Worm (Caenorhabditis elegans): ENCODE results near the gene ZK757.2.

ZK757.2 gene

ce11 chrIII:9885609-9886008 lies 6.9 kb upstream of the ZK757.2 start:
- TF ChIP-seq klf-2 (GFP tag; conservative IDR thresholded peaks at IDR 0.05) (no peak), med-1 (GFP tag; optimal IDR thresholded peaks at IDR 0.05; ENCODE audit: insufficient read depth) (no peak), ref-1 (GFP tag; conservative IDR thresholded peaks at IDR 0.05) (no peak), ztf-23 (GFP tag; IDR thresholded peaks at IDR 0.05) (no peak), cog-1 (tag; optimal IDR thresholded peaks at IDR 0.05) (no peak), flt-1 (GFP tag; IDR thresholded peaks at IDR 0.05) (no peak), tab-1 (GFP tag; IDR thresholded peaks at IDR 0.05) (no peak), T22C8.4 (GFP tag; IDR thresholded peaks at IDR 0.05) (no peak), ztf-29 (GFP tag; IDR thresholded peaks at IDR 0.05) (no peak)

DNA sequence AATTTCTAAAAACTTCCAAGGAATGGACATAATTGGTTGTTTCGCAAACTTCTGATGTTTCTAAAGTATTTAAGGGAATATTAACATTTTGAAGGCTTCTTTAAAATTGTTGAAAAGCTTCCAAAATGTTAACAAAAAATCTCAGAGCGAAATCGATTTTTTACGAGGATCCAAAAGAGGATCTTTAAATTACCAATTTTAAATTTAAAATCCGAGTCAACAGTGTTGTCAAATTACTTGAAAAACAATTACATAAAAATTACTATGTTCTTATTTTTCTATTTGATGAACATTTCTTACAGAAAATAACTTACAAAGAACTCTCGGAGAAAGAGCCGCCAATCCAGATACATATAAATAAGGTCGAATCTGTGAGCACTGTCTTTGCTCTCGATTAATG lies 1.8 kb downstream of the ZK757.2 start, which contains the start of gene ZK757.10:
Gene ZK757.10 (plus strand): TSS at position 301 of the 400 bp plus-strand sequence.
- TF ChIP-seq ztf-23 (GFP tag; IDR thresholded peaks at IDR 0.05) (no peak), klf-2 (GFP tag; conservative IDR thresholded peaks at IDR 0.05) (no peak), med-1 (GFP tag; optimal IDR thresholded peaks at IDR 0.05; ENCODE audit: insufficient read depth) (no peak), cog-1 (tag; optimal IDR thresholded peaks at IDR 0.05) (no peak), ref-1 (GFP tag; conservative IDR thresholded peaks at IDR 0.05) (no peak), ztf-29 (GFP tag; IDR thresholded peaks at IDR 0.05) (no peak), flt-1 (GFP tag; IDR thresholded peaks at IDR 0.05) (no peak), T22C8.4 (GFP tag; IDR thresholded peaks at IDR 0.05) (no peak), tab-1 (GFP tag; IDR thresholded peaks at IDR 0.05) (no peak)

DNA sequence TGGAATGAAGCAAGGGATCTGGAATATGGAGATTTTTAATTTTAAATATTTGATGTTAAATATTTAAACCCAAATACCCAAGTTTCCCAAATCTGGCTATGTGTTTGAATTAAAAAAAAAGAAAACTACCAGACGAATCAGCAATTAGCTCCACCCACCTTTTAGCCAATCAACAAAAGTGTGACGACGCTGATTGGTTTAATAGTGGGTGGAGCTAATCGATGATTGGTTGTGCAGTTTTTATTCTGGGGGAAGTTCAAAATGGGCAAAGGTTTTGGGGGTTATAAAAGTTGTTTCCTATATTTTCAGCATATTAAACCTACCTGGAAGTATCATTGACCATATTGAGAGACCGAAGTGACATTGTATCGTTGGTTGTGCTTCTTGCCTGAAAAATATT lies 4.2 kb downstream of the ZK757.2 start:
- TF ChIP-seq ztf-29 (GFP tag; IDR thresholded peaks at IDR 0.05): no peak
- TF ChIP-seq tab-1 (GFP tag; IDR thresholded peaks at IDR 0.05): no peak
- TF ChIP-seq cog-1 (tag; optimal IDR thresholded peaks at IDR 0.05): no peak
- TF ChIP-seq med-1 (GFP tag; optimal IDR thresholded peaks at IDR 0.05; ENCODE audit: insufficient read depth): no peak
- TF ChIP-seq flt-1 (GFP tag; IDR thresholded peaks at IDR 0.05): no peak
- TF ChIP-seq ref-1 (GFP tag; conservative IDR thresholded peaks at IDR 0.05): no peak
- TF ChIP-seq T22C8.4 (GFP tag; IDR thresholded peaks at IDR 0.05): no peak
- TF ChIP-seq klf-2 (GFP tag; conservative IDR thresholded peaks at IDR 0.05): no peak
- no peak for TF ChIP-seq ztf-23 (GFP tag; IDR thresholded peaks at IDR 0.05)

- no peak for TF ChIP-seq klf-2 (GFP tag; conservative IDR thresholded peaks at IDR 0.05)
- TF ChIP-seq flt-1 (GFP tag; IDR thresholded peaks at IDR 0.05): no peak
- TF ChIP-seq ztf-29 (GFP tag; IDR thresholded peaks at IDR 0.05): no peak
These were observed 7.7 kb downstream of the ZK757.2 start, which contains the start of gene ZK757.1 for ce11 chrIII:9871032-9871431. Gene ZK757.1, minus strand, starts transcription at chrIII:9871132.

DNA sequence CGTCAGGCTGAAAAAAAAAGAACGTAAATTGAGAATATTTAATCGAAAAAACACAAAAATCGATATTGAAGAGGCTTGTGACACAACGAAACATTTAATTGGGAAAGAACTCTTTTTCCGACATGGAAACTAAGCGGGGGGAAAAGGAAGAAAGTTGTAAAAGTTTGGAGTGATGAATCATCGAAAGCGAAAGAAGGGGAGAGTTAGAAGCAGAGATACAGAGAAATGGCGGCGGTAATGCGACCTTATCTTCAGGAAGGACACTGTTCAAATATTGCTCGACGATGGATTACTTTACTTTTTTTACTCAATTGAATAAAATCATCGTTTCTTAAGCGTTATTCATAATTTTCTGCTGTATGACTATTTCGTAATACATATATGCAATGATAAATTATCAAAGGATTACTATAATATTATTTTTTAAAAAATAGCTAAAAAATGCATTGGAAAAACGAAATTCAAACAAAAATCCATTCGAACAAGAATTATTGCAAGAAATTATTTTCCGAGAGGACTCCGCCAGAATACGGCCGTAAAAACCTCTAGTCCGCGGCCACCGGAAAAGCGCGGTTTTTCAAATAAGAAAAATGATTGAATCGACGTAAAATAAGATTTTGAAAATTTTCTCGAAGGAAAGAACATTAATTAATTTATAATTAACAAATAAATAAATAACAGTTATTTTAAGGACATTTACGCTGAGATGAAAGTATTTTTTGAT lies 10.8 kb downstream of the ZK757.2 start, which contains the start of gene dhhc-4:
Gene dhhc-4 (minus strand): TSS at position 13 of the 724 bp plus-strand sequence.
- TF ChIP-seq ztf-29 (GFP tag; IDR thresholded peaks at IDR 0.05) (no peak), cog-1 (tag; optimal IDR thresholded peaks at IDR 0.05) (no peak), ref-1 (GFP tag; conservative IDR thresholded peaks at IDR 0.05) (no peak), ztf-23 (GFP tag; IDR thresholded peaks at IDR 0.05) (peak; percentile 77), tab-1 (GFP tag; IDR thresholded peaks at IDR 0.05) (no peak), T22C8.4 (GFP tag; IDR thresholded peaks at IDR 0.05) (peak; percentile 34; the same call in 1 of the 2 replicates), klf-2 (GFP tag; conservative IDR thresholded peaks at IDR 0.05) (0 out of 2 replicates have a peak, but pooled peaks have one; percentile 40), flt-1 (GFP tag; IDR thresholded peaks at IDR 0.05) (peak; percentile 79)

ce11 chrIII:9867352-9867751 lies 11.4 kb downstream of the ZK757.2 start:
- TF ChIP-seq tab-1 (GFP tag; IDR thresholded peaks at IDR 0.05) (no peak), ztf-29 (GFP tag; IDR thresholded peaks at IDR 0.05) (no peak), klf-2 (GFP tag; conservative IDR thresholded peaks at IDR 0.05) (no peak), med-1 (GFP tag; optimal IDR thresholded peaks at IDR 0.05; ENCODE audit: insufficient read depth) (no peak), flt-1 (GFP tag; IDR thresholded peaks at IDR 0.05) (no peak), ztf-23 (GFP tag; IDR thresholded peaks at IDR 0.05) (no peak), cog-1 (tag; optimal IDR thresholded peaks at IDR 0.05) (no peak), T22C8.4 (GFP tag; IDR thresholded peaks at IDR 0.05) (no peak), ref-1 (GFP tag; conservative IDR thresholded peaks at IDR 0.05) (no peak)

ce11 chrIII:9862469-9862868 lies 16.3 kb downstream of the ZK757.2 start:
- TF ChIP-seq T22C8.4 (GFP tag; IDR thresholded peaks at IDR 0.05) (no peak), flt-1 (GFP tag; IDR thresholded peaks at IDR 0.05) (no peak), klf-2 (GFP tag; conservative IDR thresholded peaks at IDR 0.05) (no peak), med-1 (GFP tag; optimal IDR thresholded peaks at IDR 0.05; ENCODE audit: insufficient read depth) (no peak), ztf-29 (GFP tag; IDR thresholded peaks at IDR 0.05) (no peak), ref-1 (GFP tag; conservative IDR thresholded peaks at IDR 0.05) (no peak), cog-1 (tag; optimal IDR thresholded peaks at IDR 0.05) (no peak)

- peak; percentile 93 for TF ChIP-seq ztf-29 (GFP tag; IDR thresholded peaks at IDR 0.05)
- peak; percentile 90 for TF ChIP-seq T22C8.4 (GFP tag; IDR thresholded peaks at IDR 0.05)
- TF ChIP-seq tab-1 (GFP tag; IDR thresholded peaks at IDR 0.05): peak; percentile 96
- TF ChIP-seq klf-2 (GFP tag; conservative IDR thresholded peaks at IDR 0.05): peak; percentile 91
- peak; percentile 94 for TF ChIP-seq ztf-23 (GFP tag; IDR thresholded peaks at IDR 0.05)
- TF ChIP-seq cog-1 (tag; optimal IDR thresholded peaks at IDR 0.05): peak; percentile 64
- TF ChIP-seq ref-1 (GFP tag; conservative IDR thresholded peaks at IDR 0.05): peak; percentile 88
- peak; percentile 95 for TF ChIP-seq flt-1 (GFP tag; IDR thresholded peaks at IDR 0.05)
- TF ChIP-seq med-1 (GFP tag; optimal IDR thresholded peaks at IDR 0.05; ENCODE audit: insufficient read depth): peak; percentile 64
These were observed 17.0 kb downstream of the ZK757.2 start for ce11 chrIII:9861470-9862342.

Measured in whole organism, midembryonic.